Worm (Caenorhabditis elegans) whole organism, L1 larva: ENCODE data around the gene fsn-1.

ENCODE experiments used
- fkh-10 ChIP-seq: sonication (generic microtip); optimal IDR thresholded peaks from 2 replicates; lab custom pipeline; 2017; ENCODE audit warnings: missing biosample characterization, missing genetic modification reagents, missing genetic modification characterization
- fkh-4 ChIP-seq: sonication (generic microtip); optimal IDR thresholded peaks from 2 replicates; lab custom pipeline; 2016; ENCODE audit warnings: missing compliant biosample characterization, missing genetic modification characterization, borderline replicate concordance
- jun-1 ChIP-seq: fragments of 150-350 bp; optimal IDR thresholded peaks from 2 replicates; lab custom pipeline; 2014; ENCODE audit warnings: missing biosample characterization, missing genetic modification reagents, missing genetic modification characterization
- mep-1 ChIP-seq: fragments of 150-350 bp; optimal IDR thresholded peaks from 2 replicates; lab custom pipeline; 2014; ENCODE audit warnings: missing biosample characterization, missing genetic modification characterization
- nhr-237 ChIP-seq: fragments of 150-350 bp; optimal IDR thresholded peaks from 2 replicates; lab custom pipeline; 2014; ENCODE audit warnings: missing biosample characterization, missing genetic modification characterization
- unc-62 ChIP-seq: fragments of 150-350 bp; optimal IDR thresholded peaks from 2 replicates; lab custom pipeline; 2014; ENCODE audit warnings: missing biosample characterization, missing genetic modification reagents, missing genetic modification characterization
- unc-98 ChIP-seq: fragments of 200-800 bp; sonication (Bioruptor generic); IDR thresholded peaks from 2 replicates; pipeline ENCODE4 v1.3.6; 2022; ENCODE audit warnings: missing genetic modification characterization, missing compliant biosample characterization

- peak; percentile 84 for TF ChIP-seq nhr-237
- peak; percentile 95 for TF ChIP-seq mep-1 (tag; lab: Kevin White, UChicago)
- peak; percentile 79 for TF ChIP-seq jun-1
- no peak for TF ChIP-seq unc-98 (GFP tag; lab: Robert Waterston, UW)
- peak; percentile 44 for TF ChIP-seq fkh-4
- TF ChIP-seq fkh-10: peak; percentile 73
- TF ChIP-seq unc-62 (GFP tag; lab: Kevin White, UChicago): no peak
These were observed 25.8 kb downstream of the fsn-1 start, which contains the start of gene C27F2.9 for ce11 chrIII:4962886-4963285.
